Fruit fly (Drosophila melanogaster): ENCODE measurements around the gene CG7208.
A peak's percentile ranks its signal among the peaks of the same experiment; 100 is the strongest.

The CG7208 gene

DNA sequence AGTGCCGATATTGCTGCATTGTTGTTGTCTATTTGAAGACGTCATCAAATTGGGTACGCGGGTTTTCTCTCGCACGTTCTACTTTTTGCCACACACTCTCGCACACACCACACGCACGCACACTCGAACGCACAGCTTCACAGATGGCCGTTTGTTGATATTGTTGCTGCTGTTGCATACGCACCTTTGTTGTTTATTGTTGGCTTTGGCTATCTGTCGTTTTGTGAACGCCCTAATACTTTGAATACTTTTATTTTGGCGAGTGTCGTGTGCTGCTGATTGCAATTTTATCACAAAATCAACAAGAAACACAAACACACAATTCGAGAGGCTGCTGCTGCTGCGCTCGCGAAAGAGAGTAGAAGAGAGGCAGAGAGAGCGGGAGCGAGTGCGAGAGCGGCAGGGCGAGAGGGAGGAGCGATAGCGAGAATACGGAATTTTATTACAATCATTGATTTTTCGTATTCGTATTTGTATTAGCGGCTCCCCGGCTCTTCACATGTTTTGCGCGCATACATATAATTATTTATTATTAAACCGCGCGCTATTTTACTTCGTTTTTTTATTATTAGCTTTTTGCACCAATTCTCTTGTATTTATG is 13.1 kb upstream of the CG7208 start (continued):
- TF ChIP-seq CG6854 (GFP tag; optimal IDR thresholded peaks at IDR 0.05) (peak; percentile 28), Sox102F (GFP tag; optimal IDR thresholded peaks at IDR 0.05) (no peak), Mes4 (GFP tag; optimal IDR thresholded peaks at IDR 0.05) (peak; percentile 38), Drgx (GFP tag; IDR thresholded peaks at IDR 0.05) (no peak), fd102C (GFP tag; optimal IDR thresholded peaks at IDR 0.05) (peak; percentile 64), CG32772 (GFP tag; IDR thresholded peaks at IDR 0.05) (no peak), slp2 (GFP tag; optimal IDR thresholded peaks at IDR 0.05) (peak; percentile 30), D19B (GFP tag; optimal IDR thresholded peaks at IDR 0.05) (no peak), shn (GFP tag; optimal IDR thresholded peaks at IDR 0.05) (no peak), hbn (GFP tag; IDR thresholded peaks at IDR 0.05; ENCODE audit: partially characterized antibody) (no peak), ac (GFP tag; optimal IDR thresholded peaks at IDR 0.05) (peak; percentile 61), CG12942 (GFP tag; optimal IDR thresholded peaks at IDR 0.05) (peak; percentile 34), Fer2 (tag; optimal IDR thresholded peaks at IDR 0.05) (no peak), CG17186 (GFP tag; optimal IDR thresholded peaks at IDR 0.05) (no peak), CG33557 (GFP tag; optimal IDR thresholded peaks at IDR 0.05) (no peak), CG14050 (GFP tag; IDR thresholded peaks at IDR 0.05) (no peak), Opbp (GFP tag; IDR thresholded peaks at IDR 0.05; ENCODE audit: partially characterized antibody) (no peak), Awh (GFP tag; IDR thresholded peaks at IDR 0.05) (no peak), Dref (GFP tag; IDR thresholded peaks at IDR 0.05) (no peak), gcm2 (GFP tag; optimal IDR thresholded peaks at IDR 0.05) (no peak), NfI (GFP tag; optimal IDR thresholded peaks at IDR 0.05) (peak; percentile 28), CG17912 (GFP tag; optimal IDR thresholded peaks at IDR 0.05) (peak; percentile 35), CG17802 (tag; optimal IDR thresholded peaks at IDR 0.05) (no peak), otp (GFP tag; IDR thresholded peaks at IDR 0.05) (no peak), pita (GFP tag; optimal IDR thresholded peaks at IDR 0.05) (no peak), CG1647 (GFP tag; optimal IDR thresholded peaks at IDR 0.05) (no peak), CG9609 (GFP tag; optimal IDR thresholded peaks at IDR 0.05) (no peak), Poxn (GFP tag; IDR thresholded peaks at IDR 0.05) (no peak), bowl (GFP tag; IDR thresholded peaks at IDR 0.05) (no peak), ap (GFP tag; IDR thresholded peaks at IDR 0.05) (no peak), chn (GFP tag; optimal IDR thresholded peaks at IDR 0.05) (no peak), lbe (GFP tag; optimal IDR thresholded peaks at IDR 0.05) (peak; percentile 73), CG7963 (GFP tag; IDR thresholded peaks at IDR 0.05; ENCODE audit: partially characterized antibody) (no peak), Xrp1 (GFP tag; IDR thresholded peaks at IDR 0.05) (no peak), NC2β (GFP tag; optimal IDR thresholded peaks at IDR 0.05) (peak; percentile 20), CG9876 (GFP tag; optimal IDR thresholded peaks at IDR 0.05) (no peak), ash1 (GFP tag; optimal IDR thresholded peaks at IDR 0.05) (no peak), CG14965 (GFP tag; optimal IDR thresholded peaks at IDR 0.05; ENCODE audit: borderline replicate concordance) (no peak), seq (GFP tag; IDR thresholded peaks at IDR 0.05) (no peak), sug (tag; optimal IDR thresholded peaks at IDR 0.05) (no peak), pfk (GFP tag; optimal IDR thresholded peaks at IDR 0.05) (peak; percentile 39), CG34422 (GFP tag; IDR thresholded peaks at IDR 0.05) (no peak), Dfd (GFP tag; optimal IDR thresholded peaks at IDR 0.05) (no peak), Side (GFP tag; optimal IDR thresholded peaks at IDR 0.05) (peak; percentile 22), Dip3 (GFP tag; optimal IDR thresholded peaks at IDR 0.05) (no peak), Bteb2 (GFP tag; optimal IDR thresholded peaks at IDR 0.05) (peak; percentile 1), ewg (GFP tag; optimal IDR thresholded peaks at IDR 0.05) (peak; percentile 50), Ptx1 (GFP tag; IDR thresholded peaks at IDR 0.05) (no peak), bbx (GFP tag; IDR thresholded peaks at IDR 0.05; ENCODE audit: partially characterized antibody) (no peak), aop (GFP tag; IDR thresholded peaks at IDR 0.05) (no peak), Dp (GFP tag; optimal IDR thresholded peaks at IDR 0.05) (no peak)
